ENCODE assay signal across 5 fruit fly cellular contexts in the genomic region with DNA sequence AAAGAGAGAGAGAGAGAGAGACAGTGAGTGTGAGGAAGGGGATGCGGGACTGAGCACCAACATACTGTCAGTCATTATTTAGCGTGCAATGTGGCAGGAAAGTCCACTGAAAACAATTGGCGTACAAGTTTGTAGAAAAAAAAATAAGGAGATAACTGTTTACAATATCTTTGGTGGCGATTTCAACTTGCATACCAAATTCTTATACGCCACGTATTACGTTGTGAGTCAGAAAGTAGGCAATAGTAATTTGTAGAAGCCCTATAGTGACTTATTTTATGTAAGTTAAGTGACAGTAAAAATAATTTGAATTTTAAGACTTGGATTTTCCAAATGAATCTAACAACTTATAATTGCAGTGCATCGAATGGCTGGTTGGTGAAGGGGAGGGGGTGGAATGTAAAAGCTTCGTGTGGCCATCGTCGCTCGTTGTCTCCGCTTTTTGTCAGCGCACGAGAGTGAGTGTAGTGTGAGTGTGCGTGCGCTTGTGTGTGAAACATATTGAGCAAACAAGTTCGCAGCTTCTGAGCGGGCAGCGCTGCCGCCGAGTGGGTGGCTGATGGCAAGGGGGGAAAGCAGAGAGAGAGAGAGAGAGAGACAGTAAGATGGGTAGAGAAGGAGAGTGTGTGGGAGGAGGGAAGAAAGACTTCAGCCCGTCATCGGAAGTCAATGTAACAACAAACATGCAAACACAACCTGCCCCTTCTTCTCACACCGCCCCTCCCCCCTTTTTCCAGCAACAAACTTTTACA.
TF ChIP-seq lines count a peak whose summit lies in the region.

No protein-coding gene starts in this region.

TF ChIP-seq in whole organism, adult, 20 proteins besides CTCF, POLR2A, EP300 and RAD21 (continued from another document):
- TF ChIP-seq cnc (optimal IDR thresholded peaks at IDR 0.05; lab: Kevin White, UChicago), result no peak
- TF ChIP-seq CG12768 (GFP tag; optimal IDR thresholded peaks at IDR 0.05; lab: Kevin White, UChicago), result peak; percentile 92
- TF ChIP-seq Hr96 (GFP tag; optimal IDR thresholded peaks at IDR 0.05; lab: Kevin White, UChicago), result peak; percentile 79
- peak; percentile 89 for TF ChIP-seq Clk (GFP tag; optimal IDR thresholded peaks at IDR 0.05; lab: Kevin White, UChicago)
- TF ChIP-seq pad (GFP tag; optimal IDR thresholded peaks at IDR 0.05; lab: Kevin White, UChicago), result peak; percentile 77

TF ChIP-seq in whole organism, embryonic, 481 proteins besides CTCF, POLR2A, EP300 and RAD21 (continued from another document and continues in another):
- peak; percentile 71 for TF ChIP-seq CG8290 (GFP tag; optimal IDR thresholded peaks at IDR 0.05; lab: Kevin White, UChicago)
- peak in 1 of 2 experiments; percentile 64 for TF ChIP-seq CG8290 (tag; optimal IDR thresholded peaks at IDR 0.05; lab: Kevin White, UChicago)
- TF ChIP-seq CG11695 (GFP tag; IDR thresholded peaks at IDR 0.05; lab: Robert Waterston, UW), result peak; percentile 97
- peak; percentile 92 for TF ChIP-seq CG10209 (GFP tag; optimal IDR thresholded peaks at IDR 0.05; lab: Kevin White, UChicago)
- peak; percentile 85 for TF ChIP-seq CG6854 (GFP tag; optimal IDR thresholded peaks at IDR 0.05; lab: Kevin White, UChicago)
- TF ChIP-seq CG18011 (GFP tag; optimal IDR thresholded peaks at IDR 0.05; lab: Kevin White, UChicago), result peak; percentile 71
- TF ChIP-seq hth (optimal IDR thresholded peaks at IDR 0.05; lab: Kevin White, UChicago), result no peak
- peak; percentile 90 for TF ChIP-seq CG6272 (GFP tag; IDR thresholded peaks at IDR 0.05; lab: Robert Waterston, UW)
- peak; percentile 94 for TF ChIP-seq sob (GFP tag; IDR thresholded peaks at IDR 0.05; lab: Robert Waterston, UW)
- peak; percentile 94 for TF ChIP-seq HLH3B (GFP tag; IDR thresholded peaks at IDR 0.05; lab: Robert Waterston, UW)
- TF ChIP-seq Dll (GFP tag; IDR thresholded peaks at IDR 0.05; lab: Robert Waterston, UW; ENCODE audit: partially characterized antibody), result 0 out of 4 replicates have a peak, but pooled peaks have one; percentile 9
- peak; percentile 97 for TF ChIP-seq ind (GFP tag; optimal IDR thresholded peaks at IDR 0.05; lab: Kevin White, UChicago)
- peak; percentile 84 for TF ChIP-seq CG8089 (GFP tag; optimal IDR thresholded peaks at IDR 0.05; lab: Kevin White, UChicago)
- TF ChIP-seq ems (GFP tag; optimal IDR thresholded peaks at IDR 0.05; lab: Kevin White, UChicago), result peak; percentile 92
- TF ChIP-seq mld (GFP tag; IDR thresholded peaks at IDR 0.05; lab: Robert Waterston, UW; ENCODE audit: partially characterized antibody), result no peak
- TF ChIP-seq da (GFP tag; optimal IDR thresholded peaks at IDR 0.05; lab: Kevin White, UChicago), result peak; percentile 58
- peak; percentile 88 for TF ChIP-seq CG6813 (GFP tag; optimal IDR thresholded peaks at IDR 0.05; lab: Kevin White, UChicago)
- TF ChIP-seq CG9932 (GFP tag; IDR thresholded peaks at IDR 0.05; lab: Robert Waterston, UW), result peak; percentile 79
- peak; percentile 90 for TF ChIP-seq Fer3 (tag; optimal IDR thresholded peaks at IDR 0.05; lab: Kevin White, UChicago)
- TF ChIP-seq CoRest (tag; optimal IDR thresholded peaks at IDR 0.05; lab: Kevin White, UChicago), result peak; percentile 93
- TF ChIP-seq ap (GFP tag; IDR thresholded peaks at IDR 0.05; lab: Robert Waterston, UW), result peak; percentile 64; the same call in 1 of the 2 replicates
- TF ChIP-seq CG14860 (GFP tag; IDR thresholded peaks at IDR 0.05; lab: Robert Waterston, UW; ENCODE audit: partially characterized antibody), result no peak
- peak; percentile 93 for TF ChIP-seq Gsc (GFP tag; IDR thresholded peaks at IDR 0.05; lab: Robert Waterston, UW)
- peak; percentile 72; the same call in 2 of the 3 replicates for TF ChIP-seq CG2889 (GFP tag; IDR thresholded peaks at IDR 0.05; lab: Robert Waterston, UW)
- TF ChIP-seq sd (tag; optimal IDR thresholded peaks at IDR 0.05; lab: Kevin White, UChicago), result peak; percentile 91
- peak; percentile 95 for TF ChIP-seq Rx (GFP tag; IDR thresholded peaks at IDR 0.05; lab: Robert Waterston, UW)
- peak; percentile 75 for TF ChIP-seq CG16815 (GFP tag; optimal IDR thresholded peaks at IDR 0.05; lab: Kevin White, UChicago)
- peak; percentile 99 for TF ChIP-seq Ets65A (GFP tag; lab: Kevin White, UChicago)

TF ChIP-seq in whole organism, prepupa, 60 proteins besides CTCF, POLR2A, EP300 and RAD21 (continued from another document and continues in another):
- peak; percentile 94 for TF ChIP-seq Sox102F (GFP tag; optimal IDR thresholded peaks at IDR 0.05; lab: Kevin White, UChicago)
- TF ChIP-seq vri (GFP tag; optimal IDR thresholded peaks at IDR 0.05; lab: Kevin White, UChicago), result peak; percentile 84
- peak; percentile 92 for TF ChIP-seq fd85E (GFP tag; optimal IDR thresholded peaks at IDR 0.05; lab: Kevin White, UChicago)
- peak; percentile 96 for TF ChIP-seq CG8119 (GFP tag; IDR thresholded peaks at IDR 0.05; lab: Robert Waterston, UW)
- TF ChIP-seq Lpt (GFP tag; optimal IDR thresholded peaks at IDR 0.05; lab: Kevin White, UChicago), result peak; percentile 94
- peak; percentile 93 for TF ChIP-seq OdsH (GFP tag; optimal IDR thresholded peaks at IDR 0.05; lab: Kevin White, UChicago)
- peak; percentile 89 for TF ChIP-seq CG8632 (GFP tag; optimal IDR thresholded peaks at IDR 0.05; lab: Kevin White, UChicago)
- peak; percentile 94 for TF ChIP-seq CG6808 (GFP tag; optimal IDR thresholded peaks at IDR 0.05; lab: Kevin White, UChicago)
- peak; percentile 98 for TF ChIP-seq Eip78C (GFP tag; lab: Kevin White, UChicago)
- TF ChIP-seq Sox14 (GFP tag; optimal IDR thresholded peaks at IDR 0.05; lab: Kevin White, UChicago), result peak; percentile 94
- TF ChIP-seq CG6792 (GFP tag; optimal IDR thresholded peaks at IDR 0.05; lab: Kevin White, UChicago), result peak; percentile 95
- peak; percentile 96 for TF ChIP-seq Eip75B (GFP tag; optimal IDR thresholded peaks at IDR 0.05; lab: Kevin White, UChicago)
- TF ChIP-seq Eip93F (GFP tag; optimal IDR thresholded peaks at IDR 0.05; lab: Kevin White, UChicago), result peak; percentile 68
- peak; percentile 95 for TF ChIP-seq Met (GFP tag; optimal IDR thresholded peaks at IDR 0.05; lab: Kevin White, UChicago)
- peak; percentile 63 for TF ChIP-seq dsx (GFP tag; optimal IDR thresholded peaks at IDR 0.05; lab: Kevin White, UChicago; ENCODE audit: poor library complexity, severe bottlenecking)
- TF ChIP-seq Sox15 (GFP tag; optimal IDR thresholded peaks at IDR 0.05; lab: Kevin White, UChicago), result peak; percentile 89
- peak; percentile 89 for TF ChIP-seq fd59A (GFP tag; optimal IDR thresholded peaks at IDR 0.05; lab: Kevin White, UChicago)
- peak; percentile 78 for TF ChIP-seq dac (GFP tag; optimal IDR thresholded peaks at IDR 0.05; lab: Kevin White, UChicago)
- no peak; the same call in none of the 2 replicates for TF ChIP-seq CG15336 (GFP tag; IDR thresholded peaks at IDR 0.05; lab: Robert Waterston, UW)
- peak; percentile 90 for TF ChIP-seq spab (GFP tag; optimal IDR thresholded peaks at IDR 0.05; lab: Kevin White, UChicago)
- TF ChIP-seq CG11294 (GFP tag; IDR thresholded peaks at IDR 0.05; lab: Robert Waterston, UW), result peak; percentile 91
- TF ChIP-seq salr (GFP tag; optimal IDR thresholded peaks at IDR 0.05; lab: Kevin White, UChicago), result peak; percentile 64 to 94
- peak; percentile 93 for TF ChIP-seq CG4318 (GFP tag; optimal IDR thresholded peaks at IDR 0.05; lab: Kevin White, UChicago)
- TF ChIP-seq CG6854 (GFP tag; optimal IDR thresholded peaks at IDR 0.05; lab: Kevin White, UChicago), result peak; percentile 68
- TF ChIP-seq acj6 (GFP tag; optimal IDR thresholded peaks at IDR 0.05; lab: Kevin White, UChicago), result peak; percentile 92
- peak; percentile 82 for TF ChIP-seq CG3032 (tag; optimal IDR thresholded peaks at IDR 0.05; lab: Kevin White, UChicago)
- TF ChIP-seq CG1621 (tag; optimal IDR thresholded peaks at IDR 0.05; lab: Kevin White, UChicago), result peak; percentile 82
- peak; percentile 89 to 92 for TF ChIP-seq ss (GFP tag; optimal IDR thresholded peaks at IDR 0.05; lab: Kevin White, UChicago)
- TF ChIP-seq CG16779 (tag; optimal IDR thresholded peaks at IDR 0.05; lab: Kevin White, UChicago), result peak; percentile 81
- TF ChIP-seq Ets96B (tag; optimal IDR thresholded peaks at IDR 0.05; lab: Kevin White, UChicago), result peak; percentile 93

TF ChIP-seq in whole organism, pupa, 21 proteins besides CTCF, POLR2A, EP300 and RAD21 (continued from another document):
- peak; percentile 57 for TF ChIP-seq CG13204 (GFP tag; optimal IDR thresholded peaks at IDR 0.05; lab: Kevin White, UChicago)
- peak; percentile 94 for TF ChIP-seq Pif1A (GFP tag; optimal IDR thresholded peaks at IDR 0.05; lab: Kevin White, UChicago)
- peak; percentile 92 for TF ChIP-seq CG32121 (GFP tag; IDR thresholded peaks at IDR 0.05; lab: Robert Waterston, UW)
TF ChIP-seq in whole organism, pupa: peak in this region for 21.

TF ChIP-seq in whole organism, wandering third instar larva, 38 proteins besides CTCF, POLR2A, EP300 and RAD21 (continued from another document):
- TF ChIP-seq dl (GFP tag; optimal IDR thresholded peaks at IDR 0.05; lab: Kevin White, UChicago; ENCODE audit: insufficient read depth in 1 of 2, partially characterized antibody in 2 of 2) (peak in 1 of 2 experiments; percentile 50), fru (GFP tag; optimal IDR thresholded peaks at IDR 0.05; lab: Kevin White, UChicago) (peak; percentile 97), usp (GFP tag; optimal IDR thresholded peaks at IDR 0.05; lab: Kevin White, UChicago) (no peak), Mio (GFP tag; optimal IDR thresholded peaks at IDR 0.05; lab: Kevin White, UChicago) (peak; percentile 43), HLH106 (tag; optimal IDR thresholded peaks at IDR 0.05; lab: Kevin White, UChicago) (peak; percentile 88), jim (GFP tag; optimal IDR thresholded peaks at IDR 0.05; lab: Kevin White, UChicago) (no peak), h (GFP tag; optimal IDR thresholded peaks at IDR 0.05; lab: Kevin White, UChicago) (peak; percentile 96), brk (GFP tag; optimal IDR thresholded peaks at IDR 0.05; lab: Kevin White, UChicago) (no peak), Abd-B (GFP tag; optimal IDR thresholded peaks at IDR 0.05; lab: Kevin White, UChicago) (no peak), Vsx2 (GFP tag; optimal IDR thresholded peaks at IDR 0.05; lab: Kevin White, UChicago; ENCODE audit: partially characterized antibody) (peak; percentile 54), rgr (GFP tag; optimal IDR thresholded peaks at IDR 0.05; lab: Kevin White, UChicago) (peak; percentile 87), br (GFP tag; optimal IDR thresholded peaks at IDR 0.05; lab: Kevin White, UChicago) (peak; percentile 96), foxo (GFP tag; optimal IDR thresholded peaks at IDR 0.05; lab: Kevin White, UChicago) (peak; percentile 83 to 95), Hnf4 (GFP tag; optimal IDR thresholded peaks at IDR 0.05; lab: Kevin White, UChicago) (peak; percentile 89), sage (GFP tag; optimal IDR thresholded peaks at IDR 0.05; lab: Kevin White, UChicago) (peak; percentile 90), woc (GFP tag; optimal IDR thresholded peaks at IDR 0.05; lab: Kevin White, UChicago) (peak; percentile 93), dsf (GFP tag; optimal IDR thresholded peaks at IDR 0.05; lab: Kevin White, UChicago; ENCODE audit: borderline replicate concordance) (peak; percentile 57), Myc (optimal IDR thresholded peaks at IDR 0.05; lab: Kevin White, UChicago) (no peak), Dfd (GFP tag; optimal IDR thresholded peaks at IDR 0.05; lab: Kevin White, UChicago) (peak; percentile 57), OdsH (GFP tag; optimal IDR thresholded peaks at IDR 0.05; lab: Kevin White, UChicago) (peak; percentile 95)
